Worm (Caenorhabditis elegans) whole organism, young adult: ENCODE measurements around the gene sri-26.
"Not testable (repeated sequence)": the region's sequence is repeated elsewhere in the genome, so short reads cannot be mapped to it uniquely, and the experiment has no call there.

Experiments used
- Y79H2A.3 ChIP-seq: fragments of 200-800 bp; sonication (Bioruptor generic); conservative IDR thresholded peaks from 2 replicates; pipeline ENCODE4 v1.3.6; 2022; ENCODE audit warnings: missing genetic modification reagents, missing genetic modification characterization, missing compliant biosample characterization
- ama-1 ChIP-seq, 3 experiments: fragments of 150-350 bp in 1 of 3; sonication (generic microtip) in 2 of 3; optimal IDR thresholded peaks; 2 replicates each; lab custom pipeline; 2014 to 2018; ENCODE audit warnings: missing biosample characterization in 2 of 3, missing genetic modification characterization in 2 of 3, missing genetic modification reagents in 2 of 3
- ets-4 ChIP-seq: fragments of 200-800 bp; sonication (Bioruptor generic); optimal IDR thresholded peaks from 2 replicates; lab custom pipeline; 2018; ENCODE audit warnings: mild to moderate bottlenecking, missing genetic modification characterization, missing compliant biosample characterization
- hmg-1.2 ChIP-seq: fragments of 200-800 bp; sonication (Bioruptor generic); IDR thresholded peaks from 2 replicates; pipeline ENCODE4 v1.3.6; 2022; ENCODE audit warnings: missing genetic modification reagents, missing genetic modification characterization, missing compliant biosample characterization
- lag-1 ChIP-seq: fragments of 200-800 bp; sonication (Bioruptor generic); IDR thresholded peaks from 2 replicates; pipeline ENCODE4 v1.3.6; 2022; ENCODE audit warnings: missing genetic modification reagents, missing genetic modification characterization, missing compliant biosample characterization
- lir-1 ChIP-seq: fragments of 200-800 bp; sonication (Bioruptor generic); conservative IDR thresholded peaks from 2 replicates; pipeline ENCODE4 v1.3.6; 2022; ENCODE audit warnings: missing genetic modification reagents, missing genetic modification characterization, missing compliant biosample characterization
- nfya-2 ChIP-seq: fragments of 200-800 bp; sonication (Bioruptor generic); IDR thresholded peaks from 2 replicates; pipeline ENCODE4 v1.3.6; 2022; ENCODE audit warnings: missing genetic modification reagents, missing genetic modification characterization, missing compliant biosample characterization

DNA sequence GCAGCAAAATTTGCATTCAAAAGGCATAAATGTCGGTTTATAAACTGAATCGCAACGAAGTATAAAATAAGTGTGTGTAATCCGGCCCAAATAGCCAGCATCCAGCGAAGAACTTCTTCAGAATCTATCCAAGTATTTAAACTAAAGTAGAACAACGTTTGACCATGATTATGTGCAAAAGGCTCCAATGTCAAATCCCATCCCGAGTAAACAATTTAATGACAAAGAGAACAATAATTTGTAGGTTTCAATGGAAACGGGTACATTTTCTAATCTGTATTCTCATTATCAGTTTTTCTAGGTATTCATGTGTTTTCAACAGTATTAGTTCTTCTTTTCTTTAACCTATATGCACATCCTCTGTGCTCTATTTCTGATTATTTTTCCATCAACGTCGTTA lies 7.6 kb upstream of the sri-26 start, which contains the start of gene C41G6.12:
- TF ChIP-seq ama-1 (optimal IDR thresholded peaks at IDR 0.05; lab: Kevin White, UChicago); ama-1 (GFP tag; optimal IDR thresholded peaks at IDR 0.05; lab: Kevin White, UChicago); hmg-1.2 (GFP tag; lab: Robert Waterston, UW); ets-4 (GFP tag; lab: Kevin White, UChicago); nfya-2 (GFP tag; lab: Robert Waterston, UW); lir-1; Y79H2A.3 (GFP tag; lab: Robert Waterston, UW); lag-1 (GFP tag; lab: Robert Waterston, UW): not testable (repeated sequence)
